Worm (Caenorhabditis elegans) whole organism, young adult: Measurements from ENCODE around the gene wht-7.

ENCODE experiments used
- B0019.2 ChIP-seq: fragments of 200-800 bp; sonication (Bioruptor generic); conservative IDR thresholded peaks from 2 replicates; pipeline ENCODE4 v1.3.6; 2022; ENCODE audit warnings: missing genetic modification reagents, missing genetic modification characterization, missing compliant biosample characterization
- B0035.1 ChIP-seq: sonication (generic microtip); optimal IDR thresholded peaks from 2 replicates; lab custom pipeline; 2016; ENCODE audit warnings: missing genetic modification characterization, mild to moderate bottlenecking, missing compliant biosample characterization, missing genotype, missing genetic modification reagents
- F22D6.2 ChIP-seq: sonication (generic microtip); optimal IDR thresholded peaks from 2 replicates; lab custom pipeline; 2016; ENCODE audit warnings: mild to moderate bottlenecking, missing genetic modification characterization, missing compliant biosample characterization
- F33H1.4 ChIP-seq: fragments of 200-800 bp; sonication (Bioruptor generic); IDR thresholded peaks from 2 replicates; pipeline ENCODE4 v1.3.6; 2022; ENCODE audit warnings: missing genetic modification reagents, missing genetic modification characterization, missing compliant biosample characterization
- F52B5.7 ChIP-seq: sonication (generic microtip); optimal IDR thresholded peaks from 2 replicates; lab custom pipeline; 2016; ENCODE audit warnings: mild to moderate bottlenecking, missing genetic modification characterization, missing compliant biosample characterization
- Y95B8A.8 ChIP-seq: fragments of 200-800 bp; sonication (Bioruptor generic); IDR thresholded peaks from 2 replicates; pipeline ENCODE4 v1.3.6; 2022; ENCODE audit warnings: missing genetic modification reagents, missing genetic modification characterization, missing compliant biosample characterization
- attf-5 ChIP-seq: fragments of 200-800 bp; sonication (Bioruptor generic); optimal IDR thresholded peaks from 2 replicates; lab custom pipeline; 2018; ENCODE audit warnings: mild to moderate bottlenecking, missing genetic modification characterization, missing compliant biosample characterization
- cebp-1 ChIP-seq, 2 experiments: fragments of 200-800 bp in 1 of 2; sonication (Bioruptor generic) in 1 of 2; sonication (generic microtip) in 1 of 2; IDR thresholded peaks in 1 of 2; optimal IDR thresholded peaks in 1 of 2; 2 replicates each; pipeline versions ENCODE4 v1.3.6 to Lab custom; 2017 to 2022; ENCODE audit warnings: missing compliant biosample characterization in 2 of 2, missing genetic modification characterization in 2 of 2, mild to moderate bottlenecking in 1 of 2, missing genetic modification reagents in 1 of 2, moderate library complexity in 1 of 2
- dox-1 ChIP-seq: fragments of 200-800 bp; sonication (Bioruptor generic); IDR thresholded peaks from 2 replicates; pipeline ENCODE4 v1.3.6; 2022; ENCODE audit warnings: missing genetic modification reagents, missing genetic modification characterization, missing compliant biosample characterization
- dpff-1 ChIP-seq: sonication (generic microtip); optimal IDR thresholded peaks from 2 replicates; lab custom pipeline; 2017; ENCODE audit warnings: mild to moderate bottlenecking, missing genetic modification characterization, missing compliant biosample characterization
- fkh-3 ChIP-seq: sonication (generic microtip); optimal IDR thresholded peaks from 2 replicates; lab custom pipeline; 2016; ENCODE audit warnings: mild to moderate bottlenecking, missing genetic modification characterization, missing compliant biosample characterization
- hlh-26 ChIP-seq: fragments of 200-800 bp; sonication (Bioruptor generic); conservative IDR thresholded peaks from 2 replicates; pipeline ENCODE4 v1.3.6; 2022; ENCODE audit warnings: missing genetic modification reagents, missing genetic modification characterization, missing compliant biosample characterization
- hmg-1.2 ChIP-seq: fragments of 200-800 bp; sonication (Bioruptor generic); IDR thresholded peaks from 2 replicates; pipeline ENCODE4 v1.3.6; 2022; ENCODE audit warnings: missing genetic modification reagents, missing genetic modification characterization, missing compliant biosample characterization
- madf-10 ChIP-seq: sonication (generic microtip); optimal IDR thresholded peaks from 2 replicates; lab custom pipeline; 2016; ENCODE audit warnings: mild to moderate bottlenecking, missing genetic modification characterization, missing compliant biosample characterization
- madf-3 ChIP-seq: fragments of 200-800 bp; sonication (Bioruptor generic); IDR thresholded peaks from 2 replicates; pipeline ENCODE4 v1.3.6; 2022; ENCODE audit warnings: missing genetic modification reagents, missing genetic modification characterization, missing compliant biosample characterization
- mxl-1 ChIP-seq: sonication (generic microtip); optimal IDR thresholded peaks from 2 replicates; lab custom pipeline; 2016; ENCODE audit warnings: missing genetic modification characterization, missing compliant biosample characterization
- nfyb-1 ChIP-seq: fragments of 200-800 bp; sonication (Bioruptor generic); IDR thresholded peaks from 2 replicates; pipeline ENCODE4 v1.3.6; 2022; ENCODE audit warnings: missing genetic modification reagents, missing genetic modification characterization, missing compliant biosample characterization
- sea-2 ChIP-seq: fragments of 200-800 bp; sonication (Bioruptor generic); IDR thresholded peaks from 2 replicates; pipeline ENCODE4 v1.3.6; 2022; ENCODE audit warnings: missing genetic modification characterization, missing compliant biosample characterization
- snpc-4 ChIP-seq, 5 experiments: fragments of 150-350 bp in 1 of 5; sonication (generic microtip) in 4 of 5; optimal IDR thresholded peaks; 2 replicates each; lab custom pipeline; 2014 to 2018; ENCODE audit warnings: missing genetic modification characterization in 5 of 5, missing biosample characterization in 3 of 5, antibody characterized with exemption in 2 of 5, mild to moderate bottlenecking in 2 of 5, missing compliant biosample characterization in 2 of 5, missing genotype in 2 of 5, moderate library complexity in 2 of 5, missing genetic modification reagents in 1 of 5
- tbx-9 ChIP-seq: sonication (generic microtip); optimal IDR thresholded peaks from 2 replicates; lab custom pipeline; 2016; ENCODE audit warnings: borderline replicate concordance, missing genetic modification characterization, inconsistent platforms, missing compliant biosample characterization
- zfh-2 ChIP-seq: fragments of 200-800 bp; sonication (Bioruptor generic); conservative IDR thresholded peaks from 2 replicates; pipeline ENCODE4 v1.3.6; 2022; ENCODE audit warnings: missing genetic modification reagents, missing genetic modification characterization, missing compliant biosample characterization

Gene wht-7

DNA sequence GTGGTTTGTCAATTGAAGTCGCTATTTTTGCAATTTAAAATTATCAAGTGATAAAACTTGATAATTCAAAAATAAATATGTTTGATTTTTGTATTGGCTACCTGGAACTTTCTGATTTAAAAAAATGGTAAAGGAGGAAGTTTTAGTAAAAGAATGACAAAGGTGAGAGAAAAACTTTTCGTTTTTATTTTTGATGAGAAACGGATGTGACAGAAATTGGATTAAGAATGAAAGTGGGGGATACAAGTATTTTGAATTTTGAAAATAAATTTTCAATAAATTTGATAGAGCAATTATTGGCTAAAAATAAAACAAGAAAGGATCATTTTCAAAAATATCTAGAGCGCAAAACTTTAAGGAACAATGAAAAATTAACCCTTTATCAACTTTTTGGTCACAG lies 46.6 kb downstream of the wht-7 start, which contains the start of gene C05D10.4:
Gene C05D10.4 (minus strand): TSS at position 101 of the 400 bp plus-strand sequence.
- no peak for TF ChIP-seq B0019.2 (GFP tag; lab: Robert Waterston, UW)
- no peak for TF ChIP-seq Y95B8A.8 (GFP tag; lab: Robert Waterston, UW)
- TF ChIP-seq F52B5.7 = no peak
- TF ChIP-seq sea-2 = no peak
- no peak for TF ChIP-seq nfyb-1 (GFP tag; lab: Robert Waterston, UW)

DNA sequence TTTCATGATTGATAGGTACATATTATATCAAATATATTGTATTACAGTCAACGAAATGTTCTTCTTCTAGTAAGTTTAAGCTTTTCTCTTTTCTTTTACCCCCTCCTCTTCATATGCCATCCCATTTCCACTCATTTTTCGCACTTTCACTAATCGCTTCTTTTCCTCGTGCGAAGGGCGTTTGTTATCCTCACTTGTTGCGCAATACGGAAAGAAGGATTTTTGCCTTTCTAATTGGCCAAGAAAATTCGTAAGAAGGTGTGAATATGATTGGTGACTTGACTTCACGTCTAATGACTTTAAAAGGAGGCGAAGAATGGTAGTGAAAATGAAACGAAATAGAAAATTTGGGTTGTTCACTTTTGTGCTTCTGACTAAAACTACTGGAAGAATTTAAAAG lies 53.7 kb downstream of the wht-7 start:
- TF ChIP-seq tbx-9 = no peak
- TF ChIP-seq madf-10 = no peak
- TF ChIP-seq mxl-1 (tag; lab: Kevin White, UChicago) = no peak
- no peak for TF ChIP-seq hlh-26 (GFP tag; lab: Robert Waterston, UW)
- TF ChIP-seq cebp-1 (GFP tag; IDR thresholded peaks at IDR 0.05; lab: Robert Waterston, UW) = no peak
- no peak for TF ChIP-seq cebp-1 (tag; optimal IDR thresholded peaks at IDR 0.05; lab: Kevin White, UChicago)
- TF ChIP-seq B0035.1 (tag; lab: Kevin White, UChicago) = no peak
- no peak for TF ChIP-seq fkh-3 (tag; lab: Kevin White, UChicago)
- no peak for TF ChIP-seq dox-1
- no peak for TF ChIP-seq zfh-2 (GFP tag; lab: Robert Waterston, UW)
- TF ChIP-seq F33H1.4 (GFP tag; lab: Robert Waterston, UW) = no peak
- TF ChIP-seq madf-3 (GFP tag; lab: Robert Waterston, UW) = no peak
- TF ChIP-seq dpff-1 (tag; lab: Kevin White, UChicago) = no peak
- no peak for TF ChIP-seq sea-2
- TF ChIP-seq hmg-1.2 (GFP tag; lab: Robert Waterston, UW) = no peak
- no peak for TF ChIP-seq attf-5 (GFP tag; lab: Kevin White, UChicago)
- TF ChIP-seq F52B5.7 = no peak
- TF ChIP-seq F22D6.2 (tag; lab: Kevin White, UChicago) = no peak
- no peak for TF ChIP-seq snpc-4 (GFP tag; optimal IDR thresholded peaks at IDR 0.05; lab: Kevin White, UChicago)
- TF ChIP-seq snpc-4 (tag; optimal IDR thresholded peaks at IDR 0.05; lab: Kevin White, UChicago) = no peak
